Worm (Caenorhabditis elegans): ENCODE data around the gene cct-2.

The cct-2 gene

DNA sequence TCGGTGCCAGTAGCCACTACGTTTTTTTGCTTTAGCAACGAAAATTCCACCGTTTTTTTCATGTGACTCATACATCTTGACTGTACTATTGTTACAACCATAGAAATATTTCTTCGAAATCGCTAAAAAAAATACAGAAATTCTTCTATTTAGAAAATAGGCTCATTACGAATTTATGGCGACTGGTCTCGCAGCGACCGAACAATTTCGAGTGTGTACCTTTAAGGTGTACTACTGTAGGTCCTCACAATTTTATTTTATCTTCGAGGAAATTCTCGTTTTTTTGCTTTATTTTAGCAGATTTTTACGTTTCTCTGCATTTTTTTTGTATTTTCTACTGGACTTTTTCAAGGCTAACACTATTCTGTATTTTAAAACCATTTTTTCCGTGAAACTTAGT is 37.5 kb upstream of the cct-2 start (continued):
- TF ChIP-seq B0336.3 (GFP tag; IDR thresholded peaks at IDR 0.05): no peak
- no peak for TF ChIP-seq B0261.1 (tag; optimal IDR thresholded peaks at IDR 0.05)
- no peak for TF ChIP-seq cebp-2 (GFP tag; IDR thresholded peaks at IDR 0.05)
- TF ChIP-seq lin-26 (GFP tag; IDR thresholded peaks at IDR 0.05): no peak
- no peak for TF ChIP-seq nhr-80 (tag; optimal IDR thresholded peaks at IDR 0.05)
- peak; percentile 92 for TF ChIP-seq xnd-1 (tag; optimal IDR thresholded peaks at IDR 0.05)
- no peak for TF ChIP-seq Y56A3A.18 (GFP tag; IDR thresholded peaks at IDR 0.05)
- TF ChIP-seq F23B12.7 (tag; optimal IDR thresholded peaks at IDR 0.05; ENCODE audit: insufficient read depth): peak; percentile 6
- TF ChIP-seq ccch-3 (GFP tag; optimal IDR thresholded peaks at IDR 0.05): no peak
- no peak for TF ChIP-seq zim-3 (tag; optimal IDR thresholded peaks at IDR 0.05)
- TF ChIP-seq sdz-38 (tag; optimal IDR thresholded peaks at IDR 0.05): no peak
- no peak for TF ChIP-seq snpc-4 (GFP tag; optimal IDR thresholded peaks at IDR 0.05)
- TF ChIP-seq snpc-4 (tag; optimal IDR thresholded peaks at IDR 0.05): peak in 1 of 4 experiments; percentile 7
- TF ChIP-seq hlh-26 (GFP tag; conservative IDR thresholded peaks at IDR 0.05): no peak
- TF ChIP-seq ztf-28 (GFP tag; IDR thresholded peaks at IDR 0.05): no peak
- TF ChIP-seq gei-17 (GFP tag; optimal IDR thresholded peaks at IDR 0.05): no peak
- no peak for TF ChIP-seq nfya-1 (tag; optimal IDR thresholded peaks at IDR 0.05; ENCODE audit: borderline replicate concordance, insufficient read depth)
- TF ChIP-seq zfh-2 (GFP tag; conservative IDR thresholded peaks at IDR 0.05): no peak
- TF ChIP-seq lsy-27 (tag; optimal IDR thresholded peaks at IDR 0.05; ENCODE audit: borderline replicate concordance, insufficient read depth): no peak
- TF ChIP-seq C17E4.6 (GFP tag; IDR thresholded peaks at IDR 0.05): no peak
- no peak for TF ChIP-seq Y79H2A.3 (GFP tag; conservative IDR thresholded peaks at IDR 0.05)

DNA sequence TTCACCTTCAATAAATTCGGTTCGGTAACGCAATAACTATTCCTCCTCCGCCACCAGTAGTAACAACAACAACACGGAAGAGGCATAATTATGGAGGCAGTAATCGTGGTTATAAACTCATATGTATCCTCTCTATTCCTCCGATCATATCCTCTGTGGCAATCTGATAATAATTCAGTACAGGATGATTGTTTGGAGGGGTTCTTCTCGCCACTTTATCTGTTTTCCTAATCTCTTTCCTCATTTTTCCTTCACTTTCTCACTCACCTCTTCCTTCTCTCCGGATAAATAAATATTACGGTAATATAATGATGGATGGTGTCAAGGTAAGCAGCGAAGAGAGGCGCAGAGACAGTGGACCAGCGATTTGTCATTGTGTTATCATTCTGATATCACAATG is 37.0 kb upstream of the cct-2 start:
- TF ChIP-seq T26A5.8 (tag; optimal IDR thresholded peaks at IDR 0.05): no peak
- no peak for TF ChIP-seq snpc-1.1 (tag; optimal IDR thresholded peaks at IDR 0.05; ENCODE audit: insufficient read depth)
- TF ChIP-seq chd-7 (tag; optimal IDR thresholded peaks at IDR 0.05): no peak
- TF ChIP-seq F33H1.4 (GFP tag; IDR thresholded peaks at IDR 0.05): no peak

DNA sequence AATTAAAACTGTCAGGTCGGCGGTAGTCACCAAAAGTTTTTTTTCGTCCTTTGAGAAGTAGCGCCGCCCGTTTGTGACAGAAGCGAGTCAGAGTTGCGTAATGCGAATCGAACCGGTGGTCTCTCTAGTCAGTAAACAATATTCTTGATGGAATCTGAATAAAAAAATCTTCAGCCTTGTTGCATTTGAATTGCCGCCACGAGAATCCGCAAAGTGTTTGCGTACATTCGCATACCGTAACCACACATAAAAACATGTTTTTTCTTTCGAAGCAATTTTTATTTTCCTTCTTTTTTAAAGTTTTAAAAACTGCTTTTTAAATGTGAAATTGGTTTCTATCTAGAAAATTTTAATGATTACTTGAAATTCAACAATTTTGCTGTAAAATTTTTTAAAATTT is 36.5 kb upstream of the cct-2 start:
- no peak for TF ChIP-seq mel-28 (tag; optimal IDR thresholded peaks at IDR 0.05; ENCODE audit: borderline replicate concordance)
- TF ChIP-seq F55B11.4 (tag; optimal IDR thresholded peaks at IDR 0.05; ENCODE audit: borderline replicate concordance, insufficient read depth): no peak
- TF ChIP-seq efl-1 (GFP tag; optimal IDR thresholded peaks at IDR 0.05): peak; percentile 67
- no peak for TF ChIP-seq C17E4.6 (GFP tag; IDR thresholded peaks at IDR 0.05)
- TF ChIP-seq lsy-27 (tag; optimal IDR thresholded peaks at IDR 0.05; ENCODE audit: borderline replicate concordance, insufficient read depth): no peak
- TF ChIP-seq attf-3 (GFP tag; conservative IDR thresholded peaks at IDR 0.05): no peak
- no peak for TF ChIP-seq lin-40 (tag; optimal IDR thresholded peaks at IDR 0.05)
- TF ChIP-seq C06A6.2 (GFP tag; conservative IDR thresholded peaks at IDR 0.05): no peak
- TF ChIP-seq ztf-26 (tag; optimal IDR thresholded peaks at IDR 0.05): no peak
- TF ChIP-seq nhr-80 (tag; optimal IDR thresholded peaks at IDR 0.05): no peak
- peak; percentile 76 for TF ChIP-seq lsl-1 (GFP tag; optimal IDR thresholded peaks at IDR 0.05)
- no peak for TF ChIP-seq ztf-28 (GFP tag; IDR thresholded peaks at IDR 0.05)
- no peak for TF ChIP-seq lag-1 (GFP tag; IDR thresholded peaks at IDR 0.05)
- TF ChIP-seq ceh-100 (GFP tag; IDR thresholded peaks at IDR 0.05): no peak
- TF ChIP-seq ztf-3 (GFP tag; optimal IDR thresholded peaks at IDR 0.05): no peak
- TF ChIP-seq D2030.7 (GFP tag; IDR thresholded peaks at IDR 0.05): 0 out of 2 replicates have a peak, but pooled peaks have one; percentile 29
- no peak for TF ChIP-seq Y56A3A.18 (GFP tag; IDR thresholded peaks at IDR 0.05)
- TF ChIP-seq akir-1 (GFP tag; optimal IDR thresholded peaks at IDR 0.05): no peak
- TF ChIP-seq snpc-1.3 (tag; optimal IDR thresholded peaks at IDR 0.05; ENCODE audit: insufficient read depth): no peak
- TF ChIP-seq F37B4.10 (GFP tag; IDR thresholded peaks at IDR 0.05): no peak
- no peak for TF ChIP-seq egrh-3 (GFP tag; IDR thresholded peaks at IDR 0.05)
- peak; percentile 41; the same call in 1 of the 2 replicates for TF ChIP-seq F33H1.4 (GFP tag; IDR thresholded peaks at IDR 0.05)
- TF ChIP-seq unc-62 (GFP tag; optimal IDR thresholded peaks at IDR 0.05): no peak
- TF ChIP-seq zim-3 (tag; optimal IDR thresholded peaks at IDR 0.05): no peak
- TF ChIP-seq snpc-3.4 (tag; optimal IDR thresholded peaks at IDR 0.05): no peak
- TF ChIP-seq dpl-1 (GFP tag; optimal IDR thresholded peaks at IDR 0.05): peak; percentile 35
- TF ChIP-seq F52B5.7 (tag; optimal IDR thresholded peaks at IDR 0.05): no peak
- TF ChIP-seq cebp-2 (GFP tag; IDR thresholded peaks at IDR 0.05): no peak
